Fruit fly (Drosophila melanogaster) whole organism, embryonic: Measurements from ENCODE around the gene Syx13.

Experiments
- ATbp ChIP-seq: fragments of 200-800 bp; sonication (Bioruptor generic); optimal IDR thresholded peaks from 2 replicates; lab custom pipeline; 2017; ENCODE audit warnings: missing biosample characterization, mild to moderate bottlenecking, missing genetic modification characterization, missing genetic modification reagents
- Ada2b ChIP-seq: fragments of 200-800 bp; sonication (Bioruptor generic); IDR thresholded peaks from 2 replicates; pipeline ENCODE4 v1.3.6; 2022; ENCODE audit warnings: missing biosample characterization, missing genetic modification characterization
- CG10321 ChIP-seq: fragments of 200-800 bp; sonication (Bioruptor generic); IDR thresholded peaks from 2 replicates; pipeline ENCODE4 v1.3.6; 2022; ENCODE audit warnings: missing biosample characterization, missing genetic modification characterization
- CG10431 ChIP-seq: fragments of 200-800 bp; sonication (Bioruptor generic); optimal IDR thresholded peaks from 3 replicates; lab custom pipeline; 2018; ENCODE audit warnings: missing biosample characterization, mild to moderate bottlenecking, missing genetic modification characterization
- CG11504 ChIP-seq: fragments of 200-800 bp; sonication (Bioruptor generic); optimal IDR thresholded peaks from 3 replicates; lab custom pipeline; 2019; ENCODE audit warnings: missing biosample characterization, mild to moderate bottlenecking, missing genetic modification characterization, moderate library complexity
- CG12769 ChIP-seq: fragments of 200-800 bp; sonication (Bioruptor generic); optimal IDR thresholded peaks from 2 replicates; lab custom pipeline; 2019; ENCODE audit warnings: missing biosample characterization, mild to moderate bottlenecking, missing genetic modification characterization, moderate library complexity
- CG12942 ChIP-seq: fragments of 200-800 bp; sonication (Bioruptor generic); optimal IDR thresholded peaks from 3 replicates; lab custom pipeline; 2016; ENCODE audit warnings: missing biosample characterization, missing genetic modification characterization
- CG13296 ChIP-seq: fragments of 200-800 bp; sonication (Bioruptor generic); optimal IDR thresholded peaks from 3 replicates; lab custom pipeline; 2018; ENCODE audit warnings: missing biosample characterization, mild to moderate bottlenecking, missing genetic modification characterization
- CG14014 ChIP-seq: fragments of 200-800 bp; sonication (Bioruptor generic); IDR thresholded peaks from 2 replicates; pipeline ENCODE4 v1.3.6; 2022; ENCODE audit warnings: missing biosample characterization, missing genetic modification characterization
- CG17328 ChIP-seq: fragments of 200-800 bp; sonication (Bioruptor generic); IDR thresholded peaks from 2 replicates; pipeline ENCODE4 v1.3.6; 2022; ENCODE audit warnings: missing biosample characterization, missing genetic modification characterization
- CG17802 ChIP-seq: fragments of 200-800 bp; sonication (Bioruptor generic); optimal IDR thresholded peaks from 2 replicates; lab custom pipeline; 2018; ENCODE audit warnings: missing biosample characterization, mild to moderate bottlenecking, missing genetic modification characterization, moderate library complexity
- CG2202 ChIP-seq: fragments of 200-800 bp; sonication (Bioruptor generic); optimal IDR thresholded peaks from 2 replicates; lab custom pipeline; 2018; ENCODE audit warnings: missing biosample characterization, mild to moderate bottlenecking, missing genetic modification characterization
- CG2889 ChIP-seq: fragments of 200-800 bp; sonication (Bioruptor generic); IDR thresholded peaks from 3 replicates; pipeline ENCODE4 v1.3.6; 2022; ENCODE audit warnings: missing biosample characterization, missing genetic modification characterization
- CG31365 ChIP-seq: fragments of 200-800 bp; sonication (Bioruptor generic); optimal IDR thresholded peaks from 2 replicates; lab custom pipeline; 2018; ENCODE audit warnings: missing biosample characterization, mild to moderate bottlenecking, missing genetic modification characterization
- CG32767 ChIP-seq: fragments of 200-800 bp; sonication (Bioruptor generic); IDR thresholded peaks from 2 replicates; pipeline ENCODE4 v1.3.6; 2022; ENCODE audit warnings: missing biosample characterization, missing genetic modification characterization
- CG34224 ChIP-seq: fragments of 200-800 bp; sonication (Bioruptor generic); IDR thresholded peaks from 3 replicates; pipeline ENCODE4 v1.3.6; 2022; ENCODE audit warnings: missing biosample characterization, missing genetic modification characterization; ENCODE audit not compliant: partially characterized antibody
- CG4282 ChIP-seq: fragments of 200-800 bp; sonication (Bioruptor generic); optimal IDR thresholded peaks from 2 replicates; lab custom pipeline; 2016; ENCODE audit warnings: missing biosample characterization, missing genetic modification characterization
- CG4617 ChIP-seq: fragments of 200-800 bp; sonication (Bioruptor generic); optimal IDR thresholded peaks from 3 replicates; lab custom pipeline; 2016; ENCODE audit warnings: missing biosample characterization, missing genetic modification characterization, borderline replicate concordance
- CG4854 ChIP-seq: fragments of 200-800 bp; sonication (Bioruptor generic); optimal IDR thresholded peaks from 2 replicates; lab custom pipeline; 2016; ENCODE audit warnings: missing biosample characterization, missing genetic modification characterization, inconsistent platforms
- Deaf1 ChIP-seq: fragments of 200-800 bp; optimal IDR thresholded peaks from 3 replicates; lab custom pipeline; 2019; ENCODE audit warnings: missing biosample characterization, mild to moderate bottlenecking, missing genetic modification characterization, moderate library complexity
- Doc3 ChIP-seq: fragments of 200-800 bp; sonication (Bioruptor generic); IDR thresholded peaks from 3 replicates; pipeline ENCODE4 v1.3.6; 2022; ENCODE audit warnings: missing biosample characterization, missing genetic modification characterization; ENCODE audit not compliant: partially characterized antibody
- Dref ChIP-seq: fragments of 200-800 bp; sonication (Bioruptor generic); IDR thresholded peaks from 2 replicates; pipeline ENCODE4 v1.3.6; 2022; ENCODE audit warnings: missing biosample characterization, missing genetic modification characterization
- HLH4C ChIP-seq: fragments of 200-800 bp; sonication (Bioruptor generic); IDR thresholded peaks from 3 replicates; pipeline ENCODE4 v1.3.6; 2022; ENCODE audit warnings: missing biosample characterization, missing genetic modification characterization; ENCODE audit not compliant: partially characterized antibody
- Hr51 ChIP-seq, 2 experiments: fragments of 200-800 bp; sonication (Bioruptor generic); optimal IDR thresholded peaks; 2 replicates in 1 of 2; 3 replicates in 1 of 2; lab custom pipeline; 2016 to 2018; ENCODE audit warnings: missing biosample characterization in 2 of 2, missing genetic modification characterization in 2 of 2, mild to moderate bottlenecking in 1 of 2, moderate library complexity in 1 of 2
- Lhr ChIP-seq: fragments of 200-800 bp; sonication (Bioruptor generic); optimal IDR thresholded peaks from 3 replicates; lab custom pipeline; 2017; ENCODE audit warnings: mild to moderate bottlenecking, missing biosample characterization, missing genetic modification reagents, missing genetic modification characterization
- MTF-1 ChIP-seq: fragments of 200-800 bp; sonication (Bioruptor generic); optimal IDR thresholded peaks from 2 replicates; lab custom pipeline; 2018; ENCODE audit warnings: missing biosample characterization, mild to moderate bottlenecking, missing genetic modification characterization, borderline replicate concordance
- NC2β ChIP-seq: fragments of 200-800 bp; sonication (Bioruptor generic); optimal IDR thresholded peaks from 2 replicates; lab custom pipeline; 2016; ENCODE audit warnings: missing biosample characterization, missing genetic modification characterization
- Rx ChIP-seq: fragments of 200-800 bp; sonication (Bioruptor generic); IDR thresholded peaks from 2 replicates; pipeline ENCODE4 v1.3.6; 2022; ENCODE audit warnings: missing biosample characterization, missing genetic modification characterization
- Spps ChIP-seq: fragments of 200-800 bp; sonication (Bioruptor generic); optimal IDR thresholded peaks from 2 replicates; lab custom pipeline; 2018; ENCODE audit warnings: missing biosample characterization, mild to moderate bottlenecking, missing genetic modification characterization
- Ssrp ChIP-seq: fragments of 200-800 bp; sonication (Bioruptor generic); optimal IDR thresholded peaks from 2 replicates; lab custom pipeline; 2018; ENCODE audit warnings: missing biosample characterization, mild to moderate bottlenecking, missing genetic modification characterization, moderate library complexity
- al ChIP-seq: fragments of 200-800 bp; sonication (Bioruptor generic); IDR thresholded peaks from 2 replicates; pipeline ENCODE4 v1.3.6; 2022; ENCODE audit warnings: missing biosample characterization, missing genetic modification characterization
- amos ChIP-seq: fragments of 200-800 bp; sonication (Bioruptor generic); IDR thresholded peaks from 2 replicates; pipeline ENCODE4 v1.3.6; 2022; ENCODE audit warnings: missing biosample characterization, missing genetic modification characterization; ENCODE audit not compliant: partially characterized antibody
- bcd ChIP-seq: fragments of 200-800 bp; sonication (Bioruptor generic); optimal IDR thresholded peaks from 2 replicates; lab custom pipeline; 2017; ENCODE audit warnings: missing biosample characterization, mild to moderate bottlenecking, missing genetic modification characterization
- dati ChIP-seq: fragments of 200-800 bp; sonication (Bioruptor generic); IDR thresholded peaks from 2 replicates; pipeline ENCODE4 v1.3.6; 2022; ENCODE audit warnings: missing biosample characterization, missing genetic modification characterization
- dysf ChIP-seq: fragments of 200-800 bp; sonication (Bioruptor generic); IDR thresholded peaks from 3 replicates; pipeline ENCODE4 v1.3.6; 2022; ENCODE audit warnings: missing biosample characterization, missing genetic modification characterization
- emc ChIP-seq: fragments of 200-800 bp; sonication (Bioruptor generic); optimal IDR thresholded peaks from 2 replicates; lab custom pipeline; 2016; ENCODE audit warnings: missing biosample characterization, missing genetic modification characterization
- en ChIP-seq: fragments of 200-800 bp; sonication (Bioruptor generic); optimal IDR thresholded peaks from 2 replicates; lab custom pipeline; 2016; ENCODE audit warnings: missing biosample characterization, missing genetic modification characterization
- fd102C ChIP-seq: fragments of 200-800 bp; sonication (Bioruptor generic); optimal IDR thresholded peaks from 2 replicates; lab custom pipeline; 2018; ENCODE audit warnings: missing biosample characterization, mild to moderate bottlenecking, missing genetic modification characterization, moderate library complexity
- fd64A ChIP-seq: fragments of 200-800 bp; sonication (Bioruptor generic); optimal IDR thresholded peaks from 3 replicates; lab custom pipeline; 2018; ENCODE audit warnings: missing biosample characterization, mild to moderate bottlenecking, missing genetic modification characterization
- gfzf ChIP-seq: fragments of 200-800 bp; sonication (Bioruptor generic); optimal IDR thresholded peaks from 2 replicates; lab custom pipeline; 2016; ENCODE audit warnings: missing biosample characterization, mild to moderate bottlenecking, missing genetic modification characterization, moderate library complexity
- gsb ChIP-seq: fragments of 200-800 bp; sonication (Bioruptor generic); IDR thresholded peaks from 2 replicates; pipeline ENCODE4 v1.3.6; 2022; ENCODE audit warnings: missing biosample characterization, missing genetic modification characterization
- gt ChIP-seq: fragments of 200-800 bp; sonication (Bioruptor generic); IDR thresholded peaks from 2 replicates; pipeline ENCODE4 v1.3.6; 2022; ENCODE audit warnings: missing biosample characterization, missing genetic modification characterization
- ind ChIP-seq: fragments of 200-800 bp; sonication (Bioruptor generic); optimal IDR thresholded peaks from 3 replicates; lab custom pipeline; 2016; ENCODE audit warnings: missing biosample characterization, missing genetic modification characterization
- jigr1 ChIP-seq: fragments of 200-800 bp; sonication (Bioruptor generic); IDR thresholded peaks from 3 replicates; pipeline ENCODE4 v1.3.6; 2022; ENCODE audit warnings: missing biosample characterization, missing genetic modification characterization
- klu ChIP-seq: fragments of 200-800 bp; sonication (Bioruptor generic); IDR thresholded peaks from 2 replicates; pipeline ENCODE4 v1.3.6; 2022; ENCODE audit warnings: missing biosample characterization, missing genetic modification characterization
- lov ChIP-seq, 2 experiments: fragments of 200-800 bp in 1 of 2; fragments of >200 bp in 1 of 2; sonication (Bioruptor generic) in 1 of 2; IDR thresholded peaks in 1 of 2; optimal IDR thresholded peaks in 1 of 2; 2 replicates in 1 of 2; 3 replicates in 1 of 2; pipeline versions ENCODE4 v1.3.6 to Lab custom; 2017 to 2022; ENCODE audit warnings: missing biosample characterization in 1 of 2, missing genetic modification characterization in 1 of 2
- pnt ChIP-seq: fragments of 200-800 bp; sonication (Bioruptor generic); optimal IDR thresholded peaks from 3 replicates; lab custom pipeline; 2016; ENCODE audit warnings: missing biosample characterization, missing genetic modification characterization
- usp ChIP-seq: fragments of >200 bp; optimal IDR thresholded peaks from 2 replicates; lab custom pipeline; 2017; ENCODE audit warnings: missing biosample characterization, missing genetic modification characterization

Syx13 gene

DNA sequence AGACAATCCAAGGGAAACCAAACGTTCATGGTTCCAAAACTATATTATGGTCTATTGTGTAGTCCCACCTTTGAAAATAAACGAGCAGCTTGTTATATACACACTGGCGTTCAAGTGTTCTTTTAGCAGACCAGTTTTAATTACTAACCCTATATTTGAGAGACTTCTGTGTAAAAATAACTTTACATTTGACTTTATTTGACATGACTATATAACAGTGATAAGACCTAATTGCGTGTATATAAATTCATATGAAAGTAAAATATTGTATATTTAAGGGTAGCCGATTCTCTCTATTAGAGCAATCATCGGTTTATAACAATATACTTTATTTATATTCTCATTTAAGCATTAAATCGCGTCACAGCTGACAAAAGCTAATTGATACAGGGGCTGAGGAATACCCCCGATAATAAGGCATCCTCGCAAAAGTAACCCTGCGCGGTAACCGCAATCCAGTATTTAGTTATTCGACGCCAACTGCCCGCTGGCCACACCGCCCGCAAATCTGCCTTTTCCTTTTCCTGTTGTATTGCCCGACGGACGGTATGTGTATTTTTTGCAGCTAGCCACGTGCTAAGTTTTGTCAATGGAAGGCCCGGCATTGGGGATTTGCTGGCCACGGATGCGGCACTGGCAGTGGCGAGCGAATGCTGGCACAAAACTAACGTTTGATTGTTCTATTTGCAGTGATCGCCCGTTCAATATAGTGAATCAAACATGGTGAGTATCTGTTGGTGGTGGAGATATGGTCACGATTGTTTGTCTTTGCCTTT is 2.8 kb upstream of the Syx13 start, which contains the start of gene RpS4 (continued):
- peak; percentile 74 for TF ChIP-seq CG11504 (tag; lab: Kevin White, UChicago)
- TF ChIP-seq al = peak; percentile 67
- TF ChIP-seq dysf = peak; percentile 78
- peak; percentile 75 for TF ChIP-seq Spps (tag; lab: Kevin White, UChicago)
- peak; percentile 89 for TF ChIP-seq CG31365 (tag; lab: Kevin White, UChicago)
- peak; percentile 81 for TF ChIP-seq CG4854
- peak; percentile 58 for TF ChIP-seq Dref (GFP tag; lab: Robert Waterston, UW)
- TF ChIP-seq CG2202 (tag; lab: Kevin White, UChicago) = peak; percentile 91
- TF ChIP-seq Ssrp = peak; percentile 42
- peak; percentile 89 for TF ChIP-seq CG14014 (GFP tag; lab: Robert Waterston, UW)
- TF ChIP-seq NC2β (GFP tag; lab: Kevin White, UChicago) = peak; percentile 97
- TF ChIP-seq ATbp (GFP tag; lab: Kevin White, UChicago) = peak; percentile 94
- peak; percentile 95 for TF ChIP-seq CG17328 (GFP tag; lab: Robert Waterston, UW)
- TF ChIP-seq fd64A = peak; percentile 95
- peak; percentile 63 for TF ChIP-seq pnt (GFP tag; lab: Kevin White, UChicago)
- TF ChIP-seq Ada2b = peak; percentile 53
- peak; percentile 82 for TF ChIP-seq CG17802 (tag; lab: Kevin White, UChicago)
- TF ChIP-seq CG4617 (GFP tag; lab: Kevin White, UChicago) = peak; percentile 68
- TF ChIP-seq Rx (GFP tag; lab: Robert Waterston, UW) = peak; percentile 85
- TF ChIP-seq amos (GFP tag; lab: Robert Waterston, UW) = peak; percentile 58
- TF ChIP-seq gt = peak; percentile 62; the same call in 1 of the 2 replicates
- peak; percentile 77 to 78 for TF ChIP-seq Hr51 (GFP tag; optimal IDR thresholded peaks at IDR 0.05; lab: Kevin White, UChicago)
- TF ChIP-seq CG10321 (GFP tag; lab: Robert Waterston, UW) = peak; percentile 69; the same call in 1 of the 2 replicates
- TF ChIP-seq Doc3 = no peak
- TF ChIP-seq dati (GFP tag; lab: Robert Waterston, UW) = peak; percentile 79
- no peak for TF ChIP-seq CG34224
- peak; percentile 70 for TF ChIP-seq ind (GFP tag; lab: Kevin White, UChicago)
- TF ChIP-seq jigr1 (GFP tag; lab: Robert Waterston, UW) = peak; percentile 63; the same call in 1 of the 3 replicates
- TF ChIP-seq lov (optimal IDR thresholded peaks at IDR 0.05; lab: Kevin White, UChicago) = no peak
- TF ChIP-seq lov (GFP tag; IDR thresholded peaks at IDR 0.05; lab: Robert Waterston, UW) = peak; percentile 96
- TF ChIP-seq CG12769 (tag; lab: Kevin White, UChicago) = peak; percentile 86
- peak; percentile 86 for TF ChIP-seq fd102C (GFP tag; lab: Kevin White, UChicago)
- TF ChIP-seq Deaf1 = peak; percentile 44
- peak; percentile 95 for TF ChIP-seq bcd (GFP tag; lab: Kevin White, UChicago)
- TF ChIP-seq HLH4C (GFP tag; lab: Robert Waterston, UW) = peak; percentile 35; the same call in 1 of the 3 replicates
- peak; percentile 63; the same call in 2 of the 3 replicates for TF ChIP-seq CG2889
- TF ChIP-seq usp (GFP tag; lab: Kevin White, UChicago) = no peak
- TF ChIP-seq en = peak; percentile 82
- peak; percentile 96 for TF ChIP-seq CG13296 (GFP tag; lab: Kevin White, UChicago)
- peak; percentile 68 for TF ChIP-seq emc
- TF ChIP-seq MTF-1 (GFP tag; lab: Kevin White, UChicago) = peak; percentile 98
- TF ChIP-seq CG4282 (GFP tag; lab: Kevin White, UChicago) = peak; percentile 68
- no peak; the same call in 1 of the 2 replicates for TF ChIP-seq klu (GFP tag; lab: Robert Waterston, UW)
- peak; percentile 71 for TF ChIP-seq gsb
- TF ChIP-seq gfzf (GFP tag; lab: Kevin White, UChicago) = peak; percentile 92
- peak; percentile 54 for TF ChIP-seq CG12942 (GFP tag; lab: Kevin White, UChicago)
- peak; percentile 98 for TF ChIP-seq CG10431 (GFP tag; lab: Kevin White, UChicago)
- peak; percentile 93 for TF ChIP-seq Lhr (GFP tag; lab: Kevin White, UChicago)
- peak; percentile 73; the same call in 1 of the 2 replicates for TF ChIP-seq CG32767 (GFP tag; lab: Robert Waterston, UW)
